Fruit fly (Drosophila melanogaster): ENCODE data around the gene AspRS-m.

Gene AspRS-m

DNA sequence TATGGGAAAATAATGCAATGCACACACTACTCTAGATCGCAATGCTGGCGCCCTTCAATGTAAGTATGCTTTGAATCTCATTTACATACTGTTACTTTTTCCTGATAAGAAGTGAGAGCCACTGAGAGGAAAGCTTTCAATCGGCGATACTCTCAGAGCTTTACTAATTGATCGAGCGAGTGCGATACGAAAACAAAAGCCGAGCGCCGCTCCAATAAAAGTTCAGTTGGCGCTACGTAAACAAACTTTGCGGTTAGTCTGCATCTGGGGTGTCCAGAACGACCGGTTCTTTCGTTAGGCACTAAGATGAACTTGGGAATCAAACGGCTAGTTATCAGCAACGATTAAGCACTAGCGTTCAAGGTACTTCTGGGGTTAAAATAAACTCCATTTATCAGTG lies 35.5 kb upstream of the AspRS-m start, which contains the start of gene CG17928:
Gene CG17928, plus strand, starts transcription at position 224 of the 400 bp plus-strand sequence.
- TF ChIP-seq CG11294 (GFP tag; IDR thresholded peaks at IDR 0.05) = no peak
- peak; percentile 16 for TF ChIP-seq fkh (GFP tag; optimal IDR thresholded peaks at IDR 0.05)

DNA sequence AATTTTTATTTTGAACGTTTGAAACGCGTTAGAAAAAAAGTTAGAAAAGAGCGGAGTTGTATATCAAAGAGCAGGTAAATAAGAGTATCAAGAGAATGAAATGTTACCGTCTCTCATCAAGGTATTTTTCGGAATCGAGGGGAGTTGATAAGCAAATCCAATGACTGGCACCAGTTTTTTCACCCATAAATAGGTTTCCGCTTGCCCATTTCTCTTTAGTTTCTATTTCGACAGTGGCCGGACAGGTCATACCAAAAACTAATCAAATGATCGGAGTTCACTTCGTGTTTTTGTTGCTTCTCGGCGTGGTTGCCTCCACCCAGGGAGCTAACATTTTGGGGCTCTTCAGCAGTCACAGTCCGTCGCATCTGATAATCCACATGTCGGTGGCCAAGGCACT lies 32.9 kb upstream of the AspRS-m start, which contains the start of gene Ugt37C2:
Gene Ugt37C2, plus strand, starts transcription at position 242 of the 400 bp plus-strand sequence.
- no peak for TF ChIP-seq CG3032 (tag; optimal IDR thresholded peaks at IDR 0.05)
- TF ChIP-seq CG6276 (GFP tag; optimal IDR thresholded peaks at IDR 0.05) = no peak
- TF ChIP-seq Eip75B (GFP tag; optimal IDR thresholded peaks at IDR 0.05) = no peak
- no peak for TF ChIP-seq CG34406 (GFP tag; optimal IDR thresholded peaks at IDR 0.05)
- TF ChIP-seq Sox14 (GFP tag; optimal IDR thresholded peaks at IDR 0.05) = no peak
- TF ChIP-seq Hr4 (GFP tag; optimal IDR thresholded peaks at IDR 0.05) = no peak
- TF ChIP-seq CG6163 (GFP tag; IDR thresholded peaks at IDR 0.05) = no peak
- no peak for TF ChIP-seq CG3919 (GFP tag; optimal IDR thresholded peaks at IDR 0.05)
- TF ChIP-seq Hr38 (GFP tag; optimal IDR thresholded peaks at IDR 0.05) = no peak
- no peak for TF ChIP-seq dsx (GFP tag; optimal IDR thresholded peaks at IDR 0.05; ENCODE audit: poor library complexity, severe bottlenecking)
- TF ChIP-seq CG8319 (GFP tag; optimal IDR thresholded peaks at IDR 0.05) = no peak

DNA sequence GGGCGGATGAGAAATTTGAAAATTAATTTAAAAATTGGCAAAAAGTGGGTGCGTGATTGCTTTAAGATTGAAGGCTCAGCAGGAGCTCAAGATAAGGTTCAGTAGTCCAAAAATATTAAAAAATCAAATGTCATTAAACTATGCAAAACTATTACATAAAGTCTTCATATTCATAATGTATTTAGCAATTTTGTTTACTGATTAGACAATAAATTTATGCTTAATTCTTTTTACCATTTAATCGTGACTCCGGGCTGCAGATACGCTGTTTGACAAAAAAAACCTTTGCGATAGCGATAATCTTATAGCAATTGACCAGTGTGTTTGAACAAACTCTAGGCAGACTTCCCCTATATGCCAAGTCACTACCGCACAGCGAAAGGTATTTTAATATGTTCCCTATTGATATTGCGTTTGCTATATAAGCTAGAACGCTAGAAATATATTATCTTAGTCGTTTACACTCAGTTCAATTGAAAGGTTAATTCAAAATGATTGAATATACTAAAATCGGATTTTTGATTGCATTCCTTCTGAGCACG lies 30.7 kb upstream of the AspRS-m start, which contains the start of gene Ugt37E1:
Gene Ugt37E1, plus strand, starts transcription at position 492 of the 542 bp plus-strand sequence.
- TF ChIP-seq CG1621 (tag; optimal IDR thresholded peaks at IDR 0.05) (no peak), fkh (GFP tag; optimal IDR thresholded peaks at IDR 0.05) (no peak), CG6163 (GFP tag; IDR thresholded peaks at IDR 0.05) (no peak), cyc (GFP tag; optimal IDR thresholded peaks at IDR 0.05) (no peak), dac (GFP tag; optimal IDR thresholded peaks at IDR 0.05) (no peak), lz (GFP tag; optimal IDR thresholded peaks at IDR 0.05) (no peak), salr (GFP tag; optimal IDR thresholded peaks at IDR 0.05) (no peak), CG8632 (GFP tag; optimal IDR thresholded peaks at IDR 0.05) (no peak), CG6792 (GFP tag; optimal IDR thresholded peaks at IDR 0.05) (no peak), topi (GFP tag; optimal IDR thresholded peaks at IDR 0.05) (no peak), Blimp-1 (GFP tag; optimal IDR thresholded peaks at IDR 0.05) (no peak)

DNA sequence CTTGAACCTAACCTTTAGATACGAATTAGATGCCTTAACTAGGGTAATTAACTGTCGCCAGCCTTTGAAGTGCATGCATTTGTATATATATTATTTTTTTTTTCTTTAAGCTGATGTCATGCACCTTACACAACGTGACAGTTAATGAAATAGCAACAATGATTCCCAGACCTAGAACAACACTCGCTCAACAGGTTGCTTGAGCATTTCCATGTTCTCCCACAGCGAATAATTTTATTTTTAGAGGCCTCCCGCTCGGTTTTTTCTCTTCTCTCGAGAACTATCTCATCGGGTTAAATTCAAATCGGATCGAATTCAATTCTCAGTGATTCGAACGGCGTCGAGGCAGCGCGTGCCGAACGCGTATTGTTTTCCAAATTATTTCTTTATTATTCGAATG lies 28.2 kb upstream of the AspRS-m start, which contains the start of gene Ugt37D1:
Gene Ugt37D1, plus strand, starts transcription at position 321 of the 400 bp plus-strand sequence.
- TF ChIP-seq salr (GFP tag; optimal IDR thresholded peaks at IDR 0.05) = peak in 1 of 2 experiments; percentile 2
- no peak for TF ChIP-seq CG7368 (GFP tag; optimal IDR thresholded peaks at IDR 0.05)
- TF ChIP-seq Eip78C (GFP tag) = peak; percentile 60

dm6 chr2L:16799496-16799895 lies 27.4 kb upstream of the AspRS-m start:
- TF ChIP-seq vri (GFP tag; optimal IDR thresholded peaks at IDR 0.05) (peak; percentile 59), Sox102F (GFP tag; optimal IDR thresholded peaks at IDR 0.05) (no peak), svp (GFP tag) (peak; percentile 48)

- no peak for TF ChIP-seq salr (GFP tag; optimal IDR thresholded peaks at IDR 0.05)
- no peak for TF ChIP-seq Eip78C (GFP tag)
- no peak for TF ChIP-seq Sox102F (GFP tag; optimal IDR thresholded peaks at IDR 0.05)
- TF ChIP-seq Ets21C (GFP tag; optimal IDR thresholded peaks at IDR 0.05) = no peak
- no peak for TF ChIP-seq pdm3 (GFP tag; optimal IDR thresholded peaks at IDR 0.05)
- TF ChIP-seq CG6792 (GFP tag; optimal IDR thresholded peaks at IDR 0.05) = no peak
These were observed 25.2 kb upstream of the AspRS-m start for dm6 chr2L:16801578-16802152.

DNA sequence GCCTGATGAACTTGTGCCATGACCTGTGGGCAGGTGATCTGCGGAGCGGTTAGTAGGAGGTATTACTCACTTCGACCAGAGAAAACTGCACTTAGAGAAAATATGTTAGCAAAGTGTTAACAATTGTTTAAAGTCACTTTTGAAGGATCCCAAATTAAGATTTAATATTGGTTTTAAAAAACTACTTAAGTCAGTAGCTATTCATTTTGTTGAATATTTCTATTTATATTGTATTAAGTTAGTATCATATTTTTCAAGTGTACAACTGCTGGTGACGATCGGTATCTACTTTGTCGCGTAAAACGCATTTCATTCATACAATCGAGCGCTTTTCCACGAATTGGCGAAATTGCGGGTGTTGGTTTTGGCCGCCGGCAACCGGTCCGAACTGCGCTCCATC lies 23.2 kb upstream of the AspRS-m start:
- TF ChIP-seq Eip78C (GFP tag) = peak; percentile 77
- peak; percentile 29 for TF ChIP-seq acj6 (GFP tag; optimal IDR thresholded peaks at IDR 0.05)
- 0 out of 3 replicates have a peak, but pooled peaks have one; percentile 36 for TF ChIP-seq CG6163 (GFP tag; IDR thresholded peaks at IDR 0.05)
- TF ChIP-seq Smox (GFP tag; optimal IDR thresholded peaks at IDR 0.05) = no peak
- TF ChIP-seq OdsH (GFP tag; optimal IDR thresholded peaks at IDR 0.05) = peak; percentile 17
- no peak for TF ChIP-seq CG6808 (GFP tag; optimal IDR thresholded peaks at IDR 0.05)
- peak; percentile 75 for TF ChIP-seq CG32006 (GFP tag; optimal IDR thresholded peaks at IDR 0.05)
- TF ChIP-seq Eip93F (GFP tag; optimal IDR thresholded peaks at IDR 0.05) = no peak
- TF ChIP-seq topi (GFP tag; optimal IDR thresholded peaks at IDR 0.05) = no peak
- TF ChIP-seq Blimp-1 (GFP tag; optimal IDR thresholded peaks at IDR 0.05) = no peak
- no peak for TF ChIP-seq Met (GFP tag; optimal IDR thresholded peaks at IDR 0.05)
- peak; percentile 32 for TF ChIP-seq achi (GFP tag; optimal IDR thresholded peaks at IDR 0.05)
- no peak for TF ChIP-seq CG3032 (tag; optimal IDR thresholded peaks at IDR 0.05)
- 0 out of 2 replicates have a peak, but pooled peaks have one; percentile 11 for TF ChIP-seq CG11294 (GFP tag; IDR thresholded peaks at IDR 0.05)
- no peak for TF ChIP-seq CG11762 (GFP tag; optimal IDR thresholded peaks at IDR 0.05; ENCODE audit: insufficient read depth)
- TF ChIP-seq Sox15 (GFP tag; optimal IDR thresholded peaks at IDR 0.05) = no peak
- no peak for TF ChIP-seq Ets21C (GFP tag; optimal IDR thresholded peaks at IDR 0.05)
